Worm (Caenorhabditis elegans): ENCODE measurements around the gene Y54F10AL.1.

ce11 chrIII:2471855-2472254 lies 15.7 kb upstream of the Y54F10AL.1 start:
- TF ChIP-seq ama-1 (optimal IDR thresholded peaks at IDR 0.05), result no peak
- no peak for TF ChIP-seq ceh-34 (tag; optimal IDR thresholded peaks at IDR 0.05)
- no peak for TF ChIP-seq ceh-9 (tag; optimal IDR thresholded peaks at IDR 0.05)
- no peak for TF ChIP-seq pros-1 (tag; optimal IDR thresholded peaks at IDR 0.05)
- TF ChIP-seq pag-3 (tag; optimal IDR thresholded peaks at IDR 0.05; ENCODE audit: borderline replicate concordance), result no peak
- TF ChIP-seq nhr-11 (tag; optimal IDR thresholded peaks at IDR 0.05), result no peak
- TF ChIP-seq K09A11.1 (tag; optimal IDR thresholded peaks at IDR 0.05; ENCODE audit: insufficient read depth), result no peak
- peak; percentile 7 for TF ChIP-seq tbx-2 (tag; optimal IDR thresholded peaks at IDR 0.05)
- TF ChIP-seq hlh-8 (tag; optimal IDR thresholded peaks at IDR 0.05), result no peak

Data from whole organism, late embryonic.